Fruit fly (Drosophila melanogaster): ENCODE measurements around the gene CG7519.

DNA sequence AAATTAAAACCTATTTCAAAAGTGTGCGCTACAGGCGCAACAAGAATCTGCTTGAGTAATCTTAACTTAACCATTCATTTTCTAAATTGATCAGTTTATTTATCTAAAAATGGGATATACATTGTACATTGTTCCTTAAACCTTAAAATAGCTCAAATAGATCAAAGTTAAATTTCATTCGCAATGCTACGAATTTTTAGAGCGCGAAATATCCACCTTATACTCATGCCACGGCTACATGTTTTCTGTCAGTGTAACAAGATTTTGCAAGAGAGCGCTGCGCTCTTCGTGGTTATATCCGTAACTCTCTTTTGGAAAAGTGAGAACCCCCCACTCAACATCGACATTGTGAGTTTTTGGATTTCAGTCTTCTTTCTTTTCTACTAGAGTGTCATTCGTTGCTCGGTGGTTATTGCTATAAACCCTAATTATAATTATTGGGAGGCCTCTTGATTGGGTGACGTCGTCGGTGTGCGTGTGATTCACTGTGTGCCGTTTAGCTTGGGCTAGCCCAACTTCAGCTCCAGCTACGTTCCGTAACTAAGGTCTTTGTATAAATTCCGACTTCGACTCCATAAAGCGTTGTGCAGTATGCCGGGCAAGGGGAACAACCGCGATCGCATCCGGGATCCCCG lies 16.7 kb downstream of the CG7519 start:
- no peak for TF ChIP-seq EcR (GFP tag; optimal IDR thresholded peaks at IDR 0.05)
- no peak for TF ChIP-seq D1 (tag; optimal IDR thresholded peaks at IDR 0.05)
- peak; percentile 55 for TF ChIP-seq CG8159 (tag; optimal IDR thresholded peaks at IDR 0.05)
- no peak for TF ChIP-seq gl (tag; optimal IDR thresholded peaks at IDR 0.05)
- no peak for TF ChIP-seq rn (GFP tag; IDR thresholded peaks at IDR 0.05)
- peak; percentile 45 for TF ChIP-seq CG17806 (tag; optimal IDR thresholded peaks at IDR 0.05)
